Fruit fly (Drosophila melanogaster) whole organism, adult: ENCODE data around the gene Pop4.
A peak's percentile ranks its signal among the peaks of the same experiment; 100 is the strongest.

Source experiments
- CG11617 ChIP-seq: fragments of 200-800 bp; sonication (Bioruptor generic); optimal IDR thresholded peaks from 2 replicates; lab custom pipeline; 2017; ENCODE audit warnings: mild to moderate bottlenecking, missing biosample characterization, missing genetic modification reagents, missing genetic modification characterization
- CG12768 ChIP-seq: fragments of 200-800 bp; sonication (Bioruptor generic); optimal IDR thresholded peaks from 2 replicates; lab custom pipeline; 2017; ENCODE audit warnings: missing biosample characterization, missing genetic modification characterization, mild to moderate bottlenecking, moderate library complexity, missing genetic modification reagents
- CG14711 ChIP-seq: fragments of 200-800 bp; sonication (Bioruptor generic); optimal IDR thresholded peaks from 2 replicates; lab custom pipeline; 2018; ENCODE audit warnings: missing biosample characterization, mild to moderate bottlenecking, missing genetic modification characterization, moderate library complexity
- CG1620 ChIP-seq: fragments of 200-800 bp; sonication (Bioruptor generic); optimal IDR thresholded peaks from 2 replicates; lab custom pipeline; 2016; ENCODE audit warnings: missing biosample characterization, missing genetic modification characterization
- CG33017 ChIP-seq: fragments of 200-800 bp; sonication (Bioruptor generic); optimal IDR thresholded peaks from 2 replicates; lab custom pipeline; 2018; ENCODE audit warnings: missing biosample characterization, mild to moderate bottlenecking, missing genetic modification characterization, moderate library complexity
- CG5204 ChIP-seq: fragments of 200-800 bp; sonication (Bioruptor generic); optimal IDR thresholded peaks from 2 replicates; lab custom pipeline; 2016; ENCODE audit warnings: missing biosample characterization, missing genetic modification characterization
- CG7045 ChIP-seq: fragments of 200-800 bp; sonication (Bioruptor generic); optimal IDR thresholded peaks from 2 replicates; lab custom pipeline; 2017; ENCODE audit warnings: missing biosample characterization, mild to moderate bottlenecking, missing genetic modification characterization
- CG7101 ChIP-seq: fragments of 200-800 bp; sonication (Bioruptor generic); optimal IDR thresholded peaks from 2 replicates; lab custom pipeline; 2018; ENCODE audit warnings: missing biosample characterization, mild to moderate bottlenecking, missing genetic modification characterization, moderate library complexity
- Clk ChIP-seq: fragments of 200-800 bp; sonication (Bioruptor generic); optimal IDR thresholded peaks from 2 replicates; lab custom pipeline; 2017; ENCODE audit warnings: missing biosample characterization, missing genetic modification characterization
- Crg-1 ChIP-seq: fragments of 200-800 bp; sonication (Bioruptor generic); optimal IDR thresholded peaks from 2 replicates; lab custom pipeline; 2016; ENCODE audit warnings: missing biosample characterization, missing genetic modification characterization
- Hr96 ChIP-seq: fragments of 200-800 bp; sonication (Bioruptor generic); optimal IDR thresholded peaks from 2 replicates; lab custom pipeline; 2016; ENCODE audit warnings: missing biosample characterization, missing genetic modification characterization
- Mnt ChIP-seq: fragments of 200-800 bp; sonication (Bioruptor generic); optimal IDR thresholded peaks from 2 replicates; lab custom pipeline; 2016; ENCODE audit warnings: missing biosample characterization, mild to moderate bottlenecking, missing genetic modification characterization
- bab1 ChIP-seq: fragments of 200-800 bp; sonication (Bioruptor generic); optimal IDR thresholded peaks from 3 replicates; lab custom pipeline; 2019; ENCODE audit warnings: missing biosample characterization, mild to moderate bottlenecking, missing genetic modification characterization, moderate library complexity
- cic ChIP-seq: fragments of 200-800 bp; sonication (Bioruptor generic); optimal IDR thresholded peaks from 2 replicates; lab custom pipeline; 2017; ENCODE audit warnings: missing biosample characterization, mild to moderate bottlenecking, missing genetic modification characterization, moderate library complexity
- cnc ChIP-seq, 2 experiments: fragments of >200 bp; optimal IDR thresholded peaks; 2 replicates each; lab custom pipeline; 2017
- kay ChIP-seq: fragments of 200-800 bp; sonication (Bioruptor generic); peaks from one replicate; lab custom pipeline; 2016; ENCODE audit warnings: missing biosample characterization, missing genetic modification characterization, borderline replicate concordance
- ovo ChIP-seq: fragments of 200-800 bp; sonication (Bioruptor generic); optimal IDR thresholded peaks from 2 replicates; lab custom pipeline; 2016; ENCODE audit warnings: missing biosample characterization, missing genetic modification characterization
- pad ChIP-seq: fragments of 200-800 bp; sonication (Bioruptor generic); optimal IDR thresholded peaks from 3 replicates; lab custom pipeline; 2017; ENCODE audit warnings: missing biosample characterization, missing genetic modification characterization, mild to moderate bottlenecking, moderate library complexity, missing genetic modification reagents
- tj ChIP-seq: fragments of 200-800 bp; sonication (Bioruptor generic); optimal IDR thresholded peaks from 3 replicates; lab custom pipeline; 2017; ENCODE audit warnings: missing biosample characterization, mild to moderate bottlenecking, missing genetic modification characterization, moderate library complexity
- toe ChIP-seq: fragments of 200-800 bp; sonication (Bioruptor generic); optimal IDR thresholded peaks from 2 replicates; lab custom pipeline; 2016; ENCODE audit warnings: missing biosample characterization, missing genetic modification characterization

Gene Pop4

dm6 chr3L:7941514-7941913 lies 36.9 kb downstream of the Pop4 start:
- TF ChIP-seq kay (GFP tag; lab: Kevin White, UChicago), result no peak
- no peak for TF ChIP-seq Clk (GFP tag; lab: Kevin White, UChicago)
- no peak for TF ChIP-seq CG1620 (GFP tag; lab: Kevin White, UChicago)
- no peak for TF ChIP-seq CG12768 (GFP tag; lab: Kevin White, UChicago)
- TF ChIP-seq CG33017 (tag; lab: Kevin White, UChicago), result no peak
- no peak for TF ChIP-seq cic (GFP tag; lab: Kevin White, UChicago)
- TF ChIP-seq bab1, result no peak
- no peak for TF ChIP-seq CG7101 (tag; lab: Kevin White, UChicago)
- TF ChIP-seq tj, result no peak

dm6 chr3L:7940558-7941238 lies 37.8 kb downstream of the Pop4 start:
- TF ChIP-seq CG14711 (no peak), CG12768 (GFP tag; lab: Kevin White, UChicago) (no peak), CG7045 (GFP tag; lab: Kevin White, UChicago) (no peak), ovo (GFP tag; lab: Kevin White, UChicago) (no peak), CG5204 (GFP tag; lab: Kevin White, UChicago) (no peak), bab1 (no peak), CG33017 (tag; lab: Kevin White, UChicago) (no peak), cnc (optimal IDR thresholded peaks at IDR 0.05; lab: Kevin White, UChicago) (no peak)

- TF ChIP-seq Hr96 (no peak), pad (no peak), CG12768 (GFP tag; lab: Kevin White, UChicago) (no peak), CG7045 (GFP tag; lab: Kevin White, UChicago) (no peak), CG1620 (GFP tag; lab: Kevin White, UChicago) (no peak), kay (GFP tag; lab: Kevin White, UChicago) (no peak)
Observed at dm6 chr3L:7938638-7939037, 39.8 kb downstream of the Pop4 start.

- no peak for TF ChIP-seq kay (GFP tag; lab: Kevin White, UChicago)
- TF ChIP-seq cnc (optimal IDR thresholded peaks at IDR 0.05; lab: Kevin White, UChicago), result no peak
- peak; percentile 1 for TF ChIP-seq CG14711
- no peak for TF ChIP-seq Clk (GFP tag; lab: Kevin White, UChicago)
- no peak for TF ChIP-seq Hr96
- TF ChIP-seq bab1, result no peak
- TF ChIP-seq Mnt (GFP tag; lab: Kevin White, UChicago), result peak; percentile 13
- TF ChIP-seq CG5204 (GFP tag; lab: Kevin White, UChicago), result no peak
- no peak for TF ChIP-seq CG7045 (GFP tag; lab: Kevin White, UChicago)
- TF ChIP-seq pad, result no peak
Observed at dm6 chr3L:7935933-7936494, 42.4 kb downstream of the Pop4 start, which contains the start of the genes syd and Srp9. Gene syd, minus strand, starts transcription at chr3L:7936120. Gene Srp9, plus strand, starts transcription at chr3L:7936373.

- TF ChIP-seq Crg-1, result no peak
- no peak for TF ChIP-seq cnc (optimal IDR thresholded peaks at IDR 0.05; lab: Kevin White, UChicago)
- TF ChIP-seq ovo (GFP tag; lab: Kevin White, UChicago), result peak; percentile 93
- no peak for TF ChIP-seq CG5204 (GFP tag; lab: Kevin White, UChicago)
- no peak for TF ChIP-seq CG12768 (GFP tag; lab: Kevin White, UChicago)
- peak; percentile 46 for TF ChIP-seq pad
- no peak for TF ChIP-seq Hr96
- no peak for TF ChIP-seq Mnt (GFP tag; lab: Kevin White, UChicago)
Observed at dm6 chr3L:7935409-7935932, 43.0 kb downstream of the Pop4 start.

- TF ChIP-seq CG7045 (GFP tag; lab: Kevin White, UChicago), result no peak
- no peak for TF ChIP-seq Mnt (GFP tag; lab: Kevin White, UChicago)
- TF ChIP-seq bab1, result no peak
- TF ChIP-seq pad, result no peak
- no peak for TF ChIP-seq kay (GFP tag; lab: Kevin White, UChicago)
- TF ChIP-seq CG33017 (tag; lab: Kevin White, UChicago), result no peak
- TF ChIP-seq ovo (GFP tag; lab: Kevin White, UChicago), result no peak
- no peak for TF ChIP-seq CG7101 (tag; lab: Kevin White, UChicago)
- no peak for TF ChIP-seq CG11617 (GFP tag; lab: Kevin White, UChicago)
- TF ChIP-seq CG12768 (GFP tag; lab: Kevin White, UChicago), result no peak
- TF ChIP-seq cic (GFP tag; lab: Kevin White, UChicago), result no peak
- no peak for TF ChIP-seq Clk (GFP tag; lab: Kevin White, UChicago)
- no peak for TF ChIP-seq toe
- TF ChIP-seq Crg-1, result no peak
- TF ChIP-seq Hr96, result no peak
- no peak for TF ChIP-seq CG1620 (GFP tag; lab: Kevin White, UChicago)
Observed at dm6 chr3L:7934857-7935256, 43.6 kb downstream of the Pop4 start.

- TF ChIP-seq kay (GFP tag; lab: Kevin White, UChicago) (peak; percentile 47), CG7101 (tag; lab: Kevin White, UChicago) (no peak), Mnt (GFP tag; lab: Kevin White, UChicago) (peak; percentile 32), CG7045 (GFP tag; lab: Kevin White, UChicago) (no peak)
Observed at dm6 chr3L:7934200-7934599, 44.2 kb downstream of the Pop4 start.
